Worm (Caenorhabditis elegans): ENCODE data around the gene C14C11.1.
A peak's percentile ranks its signal among the peaks of the same experiment; 100 is the strongest.

- TF ChIP-seq elt-3 (tag; optimal IDR thresholded peaks at IDR 0.05) (peak; percentile 50 to 97 (median 68)), ama-1 (optimal IDR thresholded peaks at IDR 0.05) (no peak)
Measured at ce11 chrV:5693595-5693994, 30.2 kb downstream of the C14C11.1 start.

Data from whole organism, L1 larva.